Worm (Caenorhabditis elegans): ENCODE measurements around the gene H13N06.7.

DNA sequence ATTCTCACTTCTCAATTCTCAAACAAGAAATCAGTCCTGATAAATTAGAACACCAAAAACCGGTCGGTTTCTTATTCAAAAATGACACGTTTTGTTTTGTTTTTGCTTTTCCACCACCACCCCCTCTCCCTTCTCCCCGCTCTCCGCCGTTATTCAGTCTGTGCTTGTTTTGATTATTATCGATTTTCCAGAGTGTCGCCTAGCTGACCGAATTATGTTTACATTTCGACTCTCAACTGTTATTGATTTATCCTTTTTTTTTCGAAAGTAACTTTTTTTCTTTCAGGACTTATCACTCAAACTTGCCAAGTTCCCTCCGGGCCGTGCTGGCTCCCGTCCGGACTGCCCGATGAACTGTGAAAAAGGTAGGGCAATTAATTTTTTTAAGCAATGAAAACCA, 9.6 kb upstream of the H13N06.7 start, which contains the start of gene gob-1:
- TF ChIP-seq him-1 (tag; optimal IDR thresholded peaks at IDR 0.05) (no peak), dao-5 (tag; optimal IDR thresholded peaks at IDR 0.05) (no peak)

Measured in whole organism, L4/young adult.